Fruit fly (Drosophila melanogaster) whole organism, adult: ENCODE results near the gene Atg13.

Experiments
- CG11617 ChIP-seq: fragments of 200-800 bp; sonication (Bioruptor generic); optimal IDR thresholded peaks from 2 replicates; lab custom pipeline; 2017; ENCODE audit warnings: mild to moderate bottlenecking, missing biosample characterization, missing genetic modification reagents, missing genetic modification characterization
- CG1620 ChIP-seq: fragments of 200-800 bp; sonication (Bioruptor generic); optimal IDR thresholded peaks from 2 replicates; lab custom pipeline; 2016; ENCODE audit warnings: missing biosample characterization, missing genetic modification characterization
- CG7045 ChIP-seq: fragments of 200-800 bp; sonication (Bioruptor generic); optimal IDR thresholded peaks from 2 replicates; lab custom pipeline; 2017; ENCODE audit warnings: missing biosample characterization, mild to moderate bottlenecking, missing genetic modification characterization
- Crg-1 ChIP-seq: fragments of 200-800 bp; sonication (Bioruptor generic); optimal IDR thresholded peaks from 2 replicates; lab custom pipeline; 2016; ENCODE audit warnings: missing biosample characterization, missing genetic modification characterization
- cic ChIP-seq: fragments of 200-800 bp; sonication (Bioruptor generic); optimal IDR thresholded peaks from 2 replicates; lab custom pipeline; 2017; ENCODE audit warnings: missing biosample characterization, mild to moderate bottlenecking, missing genetic modification characterization, moderate library complexity
- cnc ChIP-seq, 2 experiments: fragments of >200 bp; optimal IDR thresholded peaks; 2 replicates each; lab custom pipeline; 2017
- ovo ChIP-seq: fragments of 200-800 bp; sonication (Bioruptor generic); optimal IDR thresholded peaks from 2 replicates; lab custom pipeline; 2016; ENCODE audit warnings: missing biosample characterization, missing genetic modification characterization

- no peak for TF ChIP-seq CG1620
- no peak for TF ChIP-seq CG11617 (GFP tag; lab: Kevin White, UChicago)
- TF ChIP-seq cnc (optimal IDR thresholded peaks at IDR 0.05; lab: Kevin White, UChicago), result no peak
- no peak for TF ChIP-seq cic (GFP tag; lab: Kevin White, UChicago)
- no peak for TF ChIP-seq CG7045 (GFP tag; lab: Kevin White, UChicago)
- TF ChIP-seq ovo, result no peak
- no peak for TF ChIP-seq Crg-1 (GFP tag; lab: Kevin White, UChicago)
These were observed 538 bp upstream of the Atg13 start for dm6 chr3R:8349106-8349448.
